Worm (Caenorhabditis elegans) whole organism, L4 larva: ENCODE data around the gene Y77E11A.7.

ENCODE experiments used
- F26F4.8 ChIP-seq: fragments of 200-800 bp; sonication (Bioruptor generic); conservative IDR thresholded peaks from 2 replicates; pipeline ENCODE4 v1.3.6; 2022; ENCODE audit warnings: missing genetic modification characterization, missing compliant biosample characterization
- F37D6.2 ChIP-seq: sonication (generic microtip); optimal IDR thresholded peaks from 2 replicates; lab custom pipeline; 2016; ENCODE audit warnings: mild to moderate bottlenecking, missing genetic modification characterization, missing compliant biosample characterization
- F49E8.2 ChIP-seq: sonication (generic microtip); optimal IDR thresholded peaks from 2 replicates; lab custom pipeline; 2016; ENCODE audit warnings: missing compliant biosample characterization, mild to moderate bottlenecking, missing genetic modification characterization, borderline replicate concordance
- R02D3.7 ChIP-seq: fragments of 150-350 bp; sonication (generic microtip); optimal IDR thresholded peaks from 3 replicates; lab custom pipeline; 2014; ENCODE audit warnings: missing biosample characterization, missing genetic modification characterization
- Y105C5A.15 ChIP-seq: fragments of 200-800 bp; sonication (Bioruptor generic); IDR thresholded peaks from 2 replicates; pipeline ENCODE4 v1.3.6; 2022; ENCODE audit warnings: missing genetic modification characterization, missing compliant biosample characterization
- Y48G9A.11 ChIP-seq: fragments of 200-800 bp; sonication (Bioruptor generic); IDR thresholded peaks from 2 replicates; pipeline ENCODE4 v1.3.6; 2022; ENCODE audit warnings: missing genetic modification reagents, missing genetic modification characterization, missing compliant biosample characterization
- aha-1 ChIP-seq: fragments of 150-350 bp; peaks from one replicate; lab custom pipeline; 2014; ENCODE audit warnings: missing biosample characterization, missing genetic modification characterization
- ama-1 ChIP-seq: fragments of 150-350 bp; optimal IDR thresholded peaks from 2 replicates; lab custom pipeline; 2014; ENCODE audit warnings: inconsistent platforms, mixed read lengths
- arid-1 ChIP-seq: fragments of 200-800 bp; sonication (Bioruptor generic); conservative IDR thresholded peaks from 2 replicates; pipeline ENCODE4 v1.3.6; 2022; ENCODE audit warnings: missing genetic modification reagents, missing genetic modification characterization, missing compliant biosample characterization
- ceh-32 ChIP-seq: sonication (generic microtip); optimal IDR thresholded peaks from 2 replicates; lab custom pipeline; 2016; ENCODE audit warnings: mild to moderate bottlenecking, missing genetic modification characterization, missing compliant biosample characterization; ENCODE audit not compliant: poor library complexity
- ceh-82 ChIP-seq: sonication (generic microtip); optimal IDR thresholded peaks from 2 replicates; lab custom pipeline; 2017; ENCODE audit warnings: missing biosample characterization, missing genetic modification characterization
- ctbp-1 ChIP-seq: fragments of 200-800 bp; sonication (Bioruptor generic); IDR thresholded peaks from 2 replicates; pipeline ENCODE4 v1.3.6; 2022; ENCODE audit warnings: missing genetic modification reagents, missing genetic modification characterization, missing compliant biosample characterization
- daf-12 ChIP-seq: fragments of 150-350 bp; optimal IDR thresholded peaks from 2 replicates; lab custom pipeline; 2014; ENCODE audit warnings: missing biosample characterization, missing genetic modification reagents, missing genetic modification characterization
- daf-16 ChIP-seq, 3 experiments: sonication (generic microtip); optimal IDR thresholded peaks; 2 replicates each; lab custom pipeline; 2016 to 2017; ENCODE audit warnings: missing genetic modification characterization in 3 of 3, missing genetic modification reagents in 3 of 3, mild to moderate bottlenecking in 2 of 3, missing compliant biosample characterization in 2 of 3, missing biosample characterization in 1 of 3, moderate library complexity in 1 of 3
- dmd-6 ChIP-seq: fragments of 200-800 bp; sonication (Bioruptor generic); IDR thresholded peaks from 2 replicates; pipeline ENCODE4 v1.3.6; 2022; ENCODE audit warnings: missing genetic modification reagents, missing genetic modification characterization, missing compliant biosample characterization
- dpl-1 ChIP-seq: fragments of 150-350 bp; optimal IDR thresholded peaks from 2 replicates; lab custom pipeline; 2014; ENCODE audit warnings: missing biosample characterization, missing genetic modification reagents, missing genetic modification characterization
- dve-1 ChIP-seq: sonication (generic microtip); optimal IDR thresholded peaks from 2 replicates; lab custom pipeline; 2017; ENCODE audit warnings: antibody characterized with exemption, mild to moderate bottlenecking, missing genetic modification characterization, missing compliant biosample characterization; ENCODE audit not compliant: insufficient read depth
- egl-27 ChIP-seq: sonication (generic microtip); optimal IDR thresholded peaks from 3 replicates; lab custom pipeline; 2017; ENCODE audit warnings: missing biosample characterization, missing genetic modification reagents, missing genetic modification characterization
- egl-43 ChIP-seq: fragments of 200-800 bp; sonication (Bioruptor generic); IDR thresholded peaks from 2 replicates; pipeline ENCODE4 v1.3.6; 2022; ENCODE audit warnings: missing genetic modification reagents, missing genetic modification characterization, missing compliant biosample characterization
- fos-1 ChIP-seq: fragments of 150-350 bp; optimal IDR thresholded peaks from 2 replicates; lab custom pipeline; 2014; ENCODE audit warnings: missing biosample characterization, missing genetic modification characterization
- hif-1 ChIP-seq, 2 experiments: sonication (generic microtip); optimal IDR thresholded peaks; 2 replicates each; lab custom pipeline; 2016 to 2017; ENCODE audit warnings: missing compliant biosample characterization in 2 of 2, missing genetic modification characterization in 2 of 2, missing genetic modification reagents in 2 of 2, missing genotype in 2 of 2, mild to moderate bottlenecking in 1 of 2
- hlh-11 ChIP-seq: fragments of 200-800 bp; sonication (Bioruptor generic); optimal IDR thresholded peaks from 2 replicates; lab custom pipeline; 2018; ENCODE audit warnings: mild to moderate bottlenecking, missing genetic modification characterization, missing compliant biosample characterization
- hlh-30 ChIP-seq: sonication (generic microtip); optimal IDR thresholded peaks from 2 replicates; lab custom pipeline; 2017; ENCODE audit warnings: antibody characterized with exemption, mild to moderate bottlenecking, missing genetic modification characterization, missing compliant biosample characterization; ENCODE audit not compliant: insufficient read depth
- lin-38 ChIP-seq: fragments of 200-800 bp; sonication (Bioruptor generic); IDR thresholded peaks from 2 replicates; pipeline ENCODE4 v1.3.6; 2022; ENCODE audit warnings: missing genetic modification reagents, missing genetic modification characterization, missing compliant biosample characterization
- lin-39 ChIP-seq: fragments of 150-350 bp; optimal IDR thresholded peaks from 2 replicates; lab custom pipeline; 2014; ENCODE audit warnings: missing biosample characterization, missing genetic modification reagents, missing genetic modification characterization
- lir-3 ChIP-seq: sonication (generic microtip); optimal IDR thresholded peaks from 2 replicates; lab custom pipeline; 2016; ENCODE audit warnings: mild to moderate bottlenecking, missing genetic modification characterization, missing compliant biosample characterization
- madf-9 ChIP-seq: fragments of 200-800 bp; sonication (Bioruptor generic); conservative IDR thresholded peaks from 2 replicates; pipeline ENCODE4 v1.3.6; 2022; ENCODE audit warnings: missing genetic modification reagents, missing genetic modification characterization, missing compliant biosample characterization
- mdl-1 ChIP-seq, 2 experiments: fragments of 150-350 bp in 1 of 2; sonication (generic microtip) in 1 of 2; optimal IDR thresholded peaks; 2 replicates each; lab custom pipeline; 2014 to 2017; ENCODE audit warnings: missing biosample characterization in 2 of 2, missing genetic modification characterization in 2 of 2
- mep-1 ChIP-seq: fragments of 150-350 bp; sonication (generic microtip); optimal IDR thresholded peaks from 3 replicates; lab custom pipeline; 2014; ENCODE audit warnings: missing biosample characterization, missing genetic modification characterization
- mes-2 ChIP-seq: sonication (generic microtip); optimal IDR thresholded peaks from 2 replicates; lab custom pipeline; 2016; ENCODE audit warnings: missing genotype, mild to moderate bottlenecking, missing genetic modification characterization, missing compliant biosample characterization; ENCODE audit not compliant: poor library complexity, severe bottlenecking
- mxl-2 ChIP-seq: fragments of 200-800 bp; sonication (Bioruptor generic); conservative IDR thresholded peaks from 2 replicates; pipeline ENCODE4 v1.3.6; 2022; ENCODE audit warnings: missing genetic modification reagents, missing genetic modification characterization, missing compliant biosample characterization
- mxl-3 ChIP-seq: fragments of 200-800 bp; sonication (Bioruptor generic); optimal IDR thresholded peaks from 2 replicates; lab custom pipeline; 2018; ENCODE audit warnings: mild to moderate bottlenecking, missing genetic modification characterization, missing compliant biosample characterization
- nhr-11 ChIP-seq: fragments of 150-350 bp; optimal IDR thresholded peaks from 2 replicates; lab custom pipeline; 2014; ENCODE audit warnings: missing biosample characterization, missing genetic modification characterization
- nhr-28 ChIP-seq: fragments of 150-350 bp; optimal IDR thresholded peaks from 2 replicates; lab custom pipeline; 2014; ENCODE audit warnings: missing biosample characterization, missing genetic modification characterization
- nhr-41 ChIP-seq: fragments of 200-800 bp; sonication (Bioruptor generic); IDR thresholded peaks from 2 replicates; pipeline ENCODE4 v1.3.6; 2022; ENCODE audit warnings: missing genetic modification reagents, missing genetic modification characterization, missing compliant biosample characterization
- nhr-6 ChIP-seq: fragments of 150-350 bp; optimal IDR thresholded peaks from 2 replicates; lab custom pipeline; 2014; ENCODE audit warnings: missing biosample characterization, missing genetic modification characterization
- nhr-77 ChIP-seq: fragments of 150-350 bp; optimal IDR thresholded peaks from 2 replicates; lab custom pipeline; 2014; ENCODE audit warnings: missing biosample characterization, missing genetic modification characterization
- pha-4 ChIP-seq, 2 experiments: fragments of 150-350 bp in 1 of 2; fragments of 200-800 bp in 1 of 2; sonication (Bioruptor generic) in 1 of 2; IDR thresholded peaks in 1 of 2; optimal IDR thresholded peaks in 1 of 2; 2 replicates each; pipeline versions ENCODE4 v1.3.6 to Lab custom; 2014 to 2022; ENCODE audit warnings: missing genetic modification characterization in 2 of 2, missing genetic modification reagents in 2 of 2, missing biosample characterization in 1 of 2, missing compliant biosample characterization in 1 of 2
- php-3 ChIP-seq: fragments of 200-800 bp; sonication (Bioruptor generic); IDR thresholded peaks from 2 replicates; pipeline ENCODE4 v1.3.6; 2022; ENCODE audit warnings: missing genetic modification reagents, missing genetic modification characterization, missing compliant biosample characterization
- pqm-1 ChIP-seq: sonication (generic microtip); optimal IDR thresholded peaks from 2 replicates; lab custom pipeline; 2017; ENCODE audit warnings: missing biosample characterization, missing genetic modification characterization
- set-16 ChIP-seq: fragments of 200-800 bp; sonication (Bioruptor generic); IDR thresholded peaks from 2 replicates; pipeline ENCODE4 v1.3.6; 2022; ENCODE audit warnings: missing genetic modification reagents, missing genetic modification characterization, missing compliant biosample characterization
- snpc-4 ChIP-seq: fragments of 150-350 bp; optimal IDR thresholded peaks from 2 replicates; lab custom pipeline; 2014; ENCODE audit warnings: missing biosample characterization, missing genetic modification characterization
- spr-1 ChIP-seq: sonication (generic microtip); optimal IDR thresholded peaks from 2 replicates; lab custom pipeline; 2016; ENCODE audit warnings: mild to moderate bottlenecking, missing genetic modification characterization, missing compliant biosample characterization
- spr-3 ChIP-seq: fragments of 200-800 bp; sonication (Bioruptor generic); optimal IDR thresholded peaks from 2 replicates; lab custom pipeline; 2018; ENCODE audit warnings: mild to moderate bottlenecking, missing genetic modification characterization, missing compliant biosample characterization
- tra-1 ChIP-seq: fragments of 200-800 bp; sonication (Bioruptor generic); IDR thresholded peaks from 2 replicates; pipeline ENCODE4 v1.3.6; 2022; ENCODE audit warnings: missing genetic modification reagents, missing genetic modification characterization, missing compliant biosample characterization
- ztf-7 ChIP-seq: fragments of 150-350 bp; optimal IDR thresholded peaks from 2 replicates; lab custom pipeline; 2014; ENCODE audit warnings: missing biosample characterization, missing genetic modification characterization

Gene Y77E11A.7

DNA sequence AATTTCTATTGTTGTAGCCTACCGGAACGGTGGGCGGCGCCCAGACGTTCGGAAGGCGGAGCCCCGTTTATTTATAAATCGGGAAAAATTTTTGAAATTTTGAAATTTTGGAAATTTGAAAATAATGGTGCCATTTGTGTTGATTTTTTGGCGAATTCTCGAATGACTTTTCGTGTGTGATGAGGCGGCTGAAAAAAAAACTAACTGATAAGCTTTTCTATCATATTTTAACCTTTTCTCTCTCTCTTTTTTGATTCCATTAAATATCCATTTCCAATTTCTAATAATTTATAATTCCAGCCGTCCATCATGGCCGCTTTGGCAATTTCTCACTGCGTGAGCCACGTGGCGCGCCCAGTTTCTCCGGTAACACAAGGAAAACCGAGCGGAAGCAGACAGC is 37.1 kb upstream of the Y77E11A.7 start, which contains the start of gene nadk-1:
Gene nadk-1, plus strand, starts transcription at position 301 of the 400 bp plus-strand sequence.
- TF ChIP-seq fos-1 (tag; lab: Kevin White, UChicago), result no peak
- 0 out of 2 replicates have a peak, but pooled peaks have one; percentile 3 for TF ChIP-seq madf-9
- TF ChIP-seq pha-4 (GFP tag; IDR thresholded peaks at IDR 0.05; lab: Robert Waterston, UW), result 0 out of 2 replicates have a peak, but pooled peaks have one; percentile 3
- no peak for TF ChIP-seq pha-4 (tag; optimal IDR thresholded peaks at IDR 0.05; lab: Kevin White, UChicago)
- TF ChIP-seq aha-1, result peak; percentile 16
- TF ChIP-seq set-16, result 0 out of 2 replicates have a peak, but pooled peaks have one; percentile 30
- TF ChIP-seq mep-1, result peak; percentile 10
- TF ChIP-seq F37D6.2, result no peak

DNA sequence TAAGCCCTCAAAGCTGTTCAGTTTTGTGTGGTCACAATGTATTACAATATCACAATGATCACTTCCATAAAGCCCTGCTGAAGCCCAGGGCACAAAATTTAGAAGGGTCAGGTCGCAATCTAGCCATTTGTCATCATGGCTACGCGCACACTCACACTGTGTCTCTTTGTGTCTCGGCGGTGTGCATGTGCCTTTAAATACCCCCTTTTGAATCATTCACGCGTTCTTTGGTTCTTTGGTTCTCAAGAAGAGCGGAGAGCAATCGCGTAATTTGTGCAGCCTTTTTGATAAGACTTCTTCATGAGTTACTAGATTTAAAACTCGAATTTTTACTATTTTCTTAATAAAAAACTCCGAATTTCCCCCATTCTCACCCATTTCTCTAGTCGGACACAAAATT is 35.4 kb upstream of the Y77E11A.7 start:
- no peak for TF ChIP-seq ceh-82 (tag; lab: Kevin White, UChicago)
- no peak for TF ChIP-seq spr-1 (tag; lab: Kevin White, UChicago)
- TF ChIP-seq ama-1 (lab: Kevin White, UChicago), result no peak
- no peak for TF ChIP-seq ztf-7 (tag; lab: Kevin White, UChicago)
- 0 out of 2 replicates have a peak, but pooled peaks have one; percentile 43 for TF ChIP-seq egl-43 (GFP tag; lab: Robert Waterston, UW)
- TF ChIP-seq lin-39 (tag; lab: Kevin White, UChicago), result no peak
- no peak for TF ChIP-seq Y48G9A.11
- TF ChIP-seq pha-4 (GFP tag; IDR thresholded peaks at IDR 0.05; lab: Robert Waterston, UW), result no peak; the same call in 1 of the 2 replicates
- no peak for TF ChIP-seq pha-4 (tag; optimal IDR thresholded peaks at IDR 0.05; lab: Kevin White, UChicago)
- TF ChIP-seq hif-1 (tag; optimal IDR thresholded peaks at IDR 0.05; lab: Kevin White, UChicago), result no peak
- peak in 1 of 2 experiments; percentile 41 for TF ChIP-seq mdl-1 (tag; optimal IDR thresholded peaks at IDR 0.05; lab: Kevin White, UChicago)
- TF ChIP-seq egl-27 (tag; lab: Kevin White, UChicago), result no peak
- TF ChIP-seq hlh-11 (tag; lab: Kevin White, UChicago), result peak; percentile 78
- no peak for TF ChIP-seq dpl-1
- peak; percentile 21 for TF ChIP-seq mep-1
- TF ChIP-seq mes-2 (tag; lab: Kevin White, UChicago), result peak; percentile 29
- TF ChIP-seq pqm-1 (tag; lab: Kevin White, UChicago), result peak; percentile 65
- peak; percentile 56 for TF ChIP-seq mxl-3 (GFP tag; lab: Kevin White, UChicago)
- TF ChIP-seq nhr-11 (tag; lab: Kevin White, UChicago), result no peak
- TF ChIP-seq ctbp-1 (GFP tag; lab: Robert Waterston, UW), result no peak
- TF ChIP-seq ceh-32 (tag; lab: Kevin White, UChicago), result no peak
- TF ChIP-seq F49E8.2 (tag; lab: Kevin White, UChicago), result no peak
- no peak for TF ChIP-seq lir-3 (tag; lab: Kevin White, UChicago)
- no peak for TF ChIP-seq daf-12 (tag; lab: Kevin White, UChicago)
- TF ChIP-seq nhr-41, result no peak
- no peak for TF ChIP-seq spr-3 (GFP tag; lab: Kevin White, UChicago)
- no peak for TF ChIP-seq daf-16 (GFP tag; optimal IDR thresholded peaks at IDR 0.05; lab: Kevin White, UChicago)
- peak; percentile 56 for TF ChIP-seq daf-16 (tag; optimal IDR thresholded peaks at IDR 0.05; lab: Kevin White, UChicago)
- TF ChIP-seq lin-38 (GFP tag; lab: Robert Waterston, UW), result peak; percentile 31; the same call in 1 of the 2 replicates
- no peak for TF ChIP-seq snpc-4
- no peak for TF ChIP-seq Y105C5A.15 (GFP tag; lab: Robert Waterston, UW)
- peak; percentile 73 for TF ChIP-seq nhr-6 (tag; lab: Kevin White, UChicago)
- 0 out of 2 replicates have a peak, but pooled peaks have one; percentile 35 for TF ChIP-seq arid-1
- TF ChIP-seq dve-1 (tag; lab: Kevin White, UChicago), result peak; percentile 71
- peak; percentile 73 for TF ChIP-seq hlh-30 (tag; lab: Kevin White, UChicago)
- no peak for TF ChIP-seq R02D3.7 (tag; lab: Kevin White, UChicago)
- TF ChIP-seq php-3 (GFP tag; lab: Robert Waterston, UW), result 0 out of 2 replicates have a peak, but pooled peaks have one; percentile 16
- peak; percentile 87 for TF ChIP-seq nhr-28
- TF ChIP-seq mxl-2 (GFP tag; lab: Robert Waterston, UW), result peak; percentile 60
- no peak for TF ChIP-seq tra-1 (GFP tag; lab: Robert Waterston, UW)
- TF ChIP-seq nhr-77 (tag; lab: Kevin White, UChicago), result peak; percentile 26
- no peak for TF ChIP-seq F26F4.8 (GFP tag; lab: Robert Waterston, UW)
- peak; percentile 77 for TF ChIP-seq dmd-6 (GFP tag; lab: Robert Waterston, UW)
